Fruit fly (Drosophila melanogaster): ENCODE measurements around the gene dod.

DNA sequence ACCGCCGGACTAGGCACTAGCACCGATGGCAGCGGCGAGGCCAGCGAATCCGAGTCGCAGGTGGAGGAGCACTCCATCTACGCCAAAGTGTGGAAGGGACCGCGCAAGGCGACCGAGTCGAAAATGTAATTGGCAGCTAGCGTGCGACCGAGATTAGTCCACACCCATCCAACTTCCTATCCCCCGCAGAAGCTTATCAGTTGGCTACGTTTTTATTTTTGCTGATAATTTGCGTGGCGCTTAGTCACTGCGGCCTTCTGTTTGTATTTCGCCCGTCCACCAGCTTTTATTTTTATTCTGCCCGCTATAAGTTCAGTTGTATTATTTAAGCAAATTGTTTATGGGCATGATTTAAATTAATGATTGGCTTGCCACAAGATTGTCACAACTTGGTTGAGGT, 8.4 kb downstream of the dod start:
- no peak for TF ChIP-seq CG8478 (optimal IDR thresholded peaks at IDR 0.05)
- no peak for TF ChIP-seq CTCF (optimal IDR thresholded peaks at IDR 0.05)

Data from S2 (cell line).